Fruit fly (Drosophila melanogaster): ENCODE results near the gene Daao2.

Gene Daao2

DNA sequence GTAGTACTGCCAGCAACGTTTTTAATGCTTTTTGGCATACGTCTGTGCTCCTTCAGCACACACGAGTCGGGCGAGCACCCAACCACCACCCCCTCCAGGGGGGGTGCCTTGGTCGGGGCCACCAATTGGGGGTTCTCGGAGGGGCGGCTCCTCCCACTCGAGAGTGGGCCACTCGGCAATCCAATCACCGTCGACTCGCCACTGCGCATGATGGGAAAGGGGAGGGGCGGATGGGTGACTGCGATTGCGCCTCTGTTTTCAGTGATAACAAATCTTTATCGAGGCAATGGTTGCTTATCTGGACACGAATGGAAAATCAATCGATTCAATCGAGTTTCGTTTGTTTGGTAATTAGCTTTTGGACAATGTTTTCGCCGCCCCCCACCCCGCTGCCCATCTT, 14.7 kb downstream of the Daao2 start (continued):
- TF ChIP-seq pnt (GFP tag; optimal IDR thresholded peaks at IDR 0.05), result no peak
- TF ChIP-seq CG12769 (tag; optimal IDR thresholded peaks at IDR 0.05), result no peak
- no peak for TF ChIP-seq emc (GFP tag; optimal IDR thresholded peaks at IDR 0.05)
- no peak for TF ChIP-seq unpg (GFP tag; optimal IDR thresholded peaks at IDR 0.05)
- TF ChIP-seq CG32532 (GFP tag; IDR thresholded peaks at IDR 0.05), result peak; percentile 22; the same call in 1 of the 2 replicates
- TF ChIP-seq en (GFP tag; optimal IDR thresholded peaks at IDR 0.05), result no peak
- 0 out of 3 replicates have a peak, but pooled peaks have one; percentile 14 for TF ChIP-seq Mrtf (GFP tag; IDR thresholded peaks at IDR 0.05)
- TF ChIP-seq sens (GFP tag), result no peak
- no peak for TF ChIP-seq HLH54F (GFP tag; optimal IDR thresholded peaks at IDR 0.05)
- TF ChIP-seq Abd-B (GFP tag; optimal IDR thresholded peaks at IDR 0.05), result no peak
- no peak for TF ChIP-seq CG7786 (GFP tag; optimal IDR thresholded peaks at IDR 0.05)
- TF ChIP-seq CG9932 (GFP tag; IDR thresholded peaks at IDR 0.05), result 0 out of 2 replicates have a peak, but pooled peaks have one; percentile 20
- no peak for TF ChIP-seq CG1603 (tag; optimal IDR thresholded peaks at IDR 0.05)
- TF ChIP-seq nom (GFP tag; optimal IDR thresholded peaks at IDR 0.05), result no peak
- no peak for TF ChIP-seq trh (GFP tag; optimal IDR thresholded peaks at IDR 0.05)
- no peak for TF ChIP-seq nerfin-1 (tag; optimal IDR thresholded peaks at IDR 0.05)
- TF ChIP-seq peb (GFP tag; IDR thresholded peaks at IDR 0.05), result no peak
- no peak for TF ChIP-seq CG16815 (GFP tag; optimal IDR thresholded peaks at IDR 0.05)
- no peak for TF ChIP-seq CG17359 (tag; optimal IDR thresholded peaks at IDR 0.05)
- no peak for TF ChIP-seq gsb-n (tag; optimal IDR thresholded peaks at IDR 0.05)
- no peak for TF ChIP-seq ems (GFP tag; optimal IDR thresholded peaks at IDR 0.05)
- TF ChIP-seq fd64A (GFP tag; optimal IDR thresholded peaks at IDR 0.05), result no peak
- TF ChIP-seq CG3838 (GFP tag; optimal IDR thresholded peaks at IDR 0.05), result no peak
- TF ChIP-seq CG17802 (tag; optimal IDR thresholded peaks at IDR 0.05), result no peak
- no peak for TF ChIP-seq NC2α (GFP tag; optimal IDR thresholded peaks at IDR 0.05)
- TF ChIP-seq insv (GFP tag; optimal IDR thresholded peaks at IDR 0.05), result no peak
- no peak for TF ChIP-seq CG15011 (GFP tag; optimal IDR thresholded peaks at IDR 0.05)
- TF ChIP-seq CG2202 (tag; optimal IDR thresholded peaks at IDR 0.05), result no peak
- TF ChIP-seq grau (tag; optimal IDR thresholded peaks at IDR 0.05), result no peak
- no peak for TF ChIP-seq fu2 (GFP tag; optimal IDR thresholded peaks at IDR 0.05)
- TF ChIP-seq Spps (tag; optimal IDR thresholded peaks at IDR 0.05), result no peak
- TF ChIP-seq ssp (GFP tag; IDR thresholded peaks at IDR 0.05), result no peak
- TF ChIP-seq CG3847 (GFP tag; IDR thresholded peaks at IDR 0.05), result no peak
- TF ChIP-seq twi (tag; optimal IDR thresholded peaks at IDR 0.05), result no peak
- TF ChIP-seq Adf1 (GFP tag; IDR thresholded peaks at IDR 0.05), result peak; percentile 74
- TF ChIP-seq CG8290 (GFP tag; optimal IDR thresholded peaks at IDR 0.05), result no peak
- peak in 1 of 2 experiments; percentile 6 for TF ChIP-seq CG8290 (tag; optimal IDR thresholded peaks at IDR 0.05)
- no peak for TF ChIP-seq unc-4 (GFP tag; IDR thresholded peaks at IDR 0.05; ENCODE audit: partially characterized antibody)
- no peak for TF ChIP-seq tna (GFP tag; IDR thresholded peaks at IDR 0.05; ENCODE audit: partially characterized antibody)
- TF ChIP-seq Nf-YA (GFP tag; IDR thresholded peaks at IDR 0.05), result peak; percentile 99
- no peak for TF ChIP-seq Opbp (GFP tag; IDR thresholded peaks at IDR 0.05; ENCODE audit: partially characterized antibody)
- TF ChIP-seq Meics (GFP tag; optimal IDR thresholded peaks at IDR 0.05), result no peak
- TF ChIP-seq Hr51 (GFP tag; optimal IDR thresholded peaks at IDR 0.05), result no peak
- TF ChIP-seq mirr (GFP tag; optimal IDR thresholded peaks at IDR 0.05), result no peak
- TF ChIP-seq CG9876 (GFP tag; optimal IDR thresholded peaks at IDR 0.05), result no peak
- no peak for TF ChIP-seq CG17568 (GFP tag; optimal IDR thresholded peaks at IDR 0.05)
- peak; percentile 44 for TF ChIP-seq cg (GFP tag; optimal IDR thresholded peaks at IDR 0.05)
- TF ChIP-seq CG8765 (GFP tag; IDR thresholded peaks at IDR 0.05), result no peak
- no peak for TF ChIP-seq CG2116 (GFP tag; optimal IDR thresholded peaks at IDR 0.05)
- no peak for TF ChIP-seq Gug (GFP tag; IDR thresholded peaks at IDR 0.05)
- TF ChIP-seq jumu (GFP tag; optimal IDR thresholded peaks at IDR 0.05), result no peak
- no peak for TF ChIP-seq mam (GFP tag; optimal IDR thresholded peaks at IDR 0.05)

All from whole organism, embryonic.